Fruit fly (Drosophila melanogaster) whole organism, embryonic: ENCODE results near the gene ND-30.
A peak's percentile ranks its signal among the peaks of the same experiment; 100 is the strongest.

Experiments
- Awh ChIP-seq: fragments of 200-800 bp; sonication (Bioruptor generic); IDR thresholded peaks from 2 replicates; pipeline ENCODE4, ENCODE4 v1.3.6; 2022; ENCODE audit warnings: missing biosample characterization, missing genetic modification characterization
- CG10209 ChIP-seq: fragments of 200-800 bp; sonication (Bioruptor generic); optimal IDR thresholded peaks from 3 replicates; lab custom pipeline; 2017; ENCODE audit warnings: missing biosample characterization, mild to moderate bottlenecking, missing genetic modification characterization, missing genetic modification reagents
- CG1024 ChIP-seq: fragments of 200-800 bp; sonication (Bioruptor generic); IDR thresholded peaks from 2 replicates; pipeline ENCODE4 v1.3.6; 2022; ENCODE audit warnings: missing biosample characterization, missing genetic modification characterization
- CG10979 ChIP-seq: fragments of 200-800 bp; sonication (Bioruptor generic); optimal IDR thresholded peaks from 2 replicates; lab custom pipeline; 2018; ENCODE audit warnings: missing biosample characterization, mild to moderate bottlenecking, missing genetic modification characterization, moderate library complexity
- CG12744 ChIP-seq: fragments of 200-800 bp; sonication (Bioruptor generic); optimal IDR thresholded peaks from 2 replicates; lab custom pipeline; 2016; ENCODE audit warnings: missing biosample characterization, missing genetic modification characterization
- CG13296 ChIP-seq: fragments of 200-800 bp; sonication (Bioruptor generic); optimal IDR thresholded peaks from 3 replicates; lab custom pipeline; 2018; ENCODE audit warnings: missing biosample characterization, mild to moderate bottlenecking, missing genetic modification characterization
- CG14710 ChIP-seq: fragments of 200-800 bp; sonication (Bioruptor generic); optimal IDR thresholded peaks from 3 replicates; lab custom pipeline; 2019; ENCODE audit warnings: missing biosample characterization, mild to moderate bottlenecking, missing genetic modification characterization, moderate library complexity
- CG15011 ChIP-seq: fragments of 200-800 bp; sonication (Bioruptor generic); optimal IDR thresholded peaks from 3 replicates; lab custom pipeline; 2018; ENCODE audit warnings: missing biosample characterization, mild to moderate bottlenecking, missing genetic modification characterization
- CG15514 ChIP-seq: fragments of 200-800 bp; sonication (Bioruptor generic); optimal IDR thresholded peaks from 3 replicates; lab custom pipeline; 2017; ENCODE audit warnings: missing biosample characterization, missing genetic modification characterization, mild to moderate bottlenecking, moderate library complexity, missing genetic modification reagents
- CG15696 ChIP-seq: fragments of 200-800 bp; sonication (Bioruptor generic); optimal IDR thresholded peaks from 2 replicates; lab custom pipeline; 2019; ENCODE audit warnings: missing biosample characterization, mild to moderate bottlenecking, missing genetic modification characterization, moderate library complexity
- CG17328 ChIP-seq: fragments of 200-800 bp; sonication (Bioruptor generic); IDR thresholded peaks from 2 replicates; pipeline ENCODE4 v1.3.6; 2022; ENCODE audit warnings: missing biosample characterization, missing genetic modification characterization
- CG2120 ChIP-seq: fragments of 200-800 bp; sonication (Bioruptor generic); optimal IDR thresholded peaks from 3 replicates; lab custom pipeline; 2016; ENCODE audit warnings: missing biosample characterization, missing genetic modification characterization
- CG31441 ChIP-seq: fragments of 200-800 bp; sonication (Bioruptor generic); IDR thresholded peaks from 2 replicates; pipeline ENCODE4 v1.3.6; 2022; ENCODE audit warnings: missing biosample characterization, missing genetic modification characterization
- CG4282 ChIP-seq: fragments of 200-800 bp; sonication (Bioruptor generic); optimal IDR thresholded peaks from 2 replicates; lab custom pipeline; 2016; ENCODE audit warnings: missing biosample characterization, missing genetic modification characterization
- CG4707 ChIP-seq: fragments of 200-800 bp; sonication (Bioruptor generic); optimal IDR thresholded peaks from 2 replicates; lab custom pipeline; 2018; ENCODE audit warnings: missing biosample characterization, mild to moderate bottlenecking, missing genetic modification characterization, moderate library complexity
- CG7963 ChIP-seq: fragments of 200-800 bp; sonication (Bioruptor generic); IDR thresholded peaks from 3 replicates; pipeline ENCODE4 v1.3.6; 2022; ENCODE audit warnings: missing biosample characterization, missing genetic modification characterization; ENCODE audit not compliant: partially characterized antibody
- CG7987 ChIP-seq: fragments of 200-800 bp; sonication (Bioruptor generic); optimal IDR thresholded peaks from 2 replicates; lab custom pipeline; 2018; ENCODE audit warnings: missing biosample characterization, mild to moderate bottlenecking, missing genetic modification characterization, moderate library complexity
- CG8281 ChIP-seq: fragments of 200-800 bp; sonication (Bioruptor generic); optimal IDR thresholded peaks from 2 replicates; lab custom pipeline; 2018; ENCODE audit warnings: missing biosample characterization, mild to moderate bottlenecking, missing genetic modification characterization, moderate library complexity
- CG8359 ChIP-seq: fragments of 200-800 bp; sonication (Bioruptor generic); optimal IDR thresholded peaks from 2 replicates; lab custom pipeline; 2017; ENCODE audit warnings: missing biosample characterization, mild to moderate bottlenecking, missing genetic modification characterization, borderline replicate concordance
- Deaf1 ChIP-seq: fragments of 200-800 bp; optimal IDR thresholded peaks from 3 replicates; lab custom pipeline; 2019; ENCODE audit warnings: missing biosample characterization, mild to moderate bottlenecking, missing genetic modification characterization, moderate library complexity
- Dek ChIP-seq: fragments of 200-800 bp; sonication (Bioruptor generic); optimal IDR thresholded peaks from 3 replicates; lab custom pipeline; 2019; ENCODE audit warnings: missing biosample characterization, mild to moderate bottlenecking, missing genetic modification characterization, moderate library complexity
- Doc3 ChIP-seq: fragments of 200-800 bp; sonication (Bioruptor generic); IDR thresholded peaks from 3 replicates; pipeline ENCODE4 v1.3.6; 2022; ENCODE audit warnings: missing biosample characterization, missing genetic modification characterization; ENCODE audit not compliant: partially characterized antibody
- H15 ChIP-seq: fragments of 200-800 bp; sonication (Bioruptor generic); IDR thresholded peaks from 3 replicates; pipeline ENCODE4 v1.3.6; 2022; ENCODE audit warnings: missing biosample characterization, missing genetic modification characterization
- Hr78 ChIP-seq, 2 experiments: fragments of 200-800 bp in 1 of 2; fragments of >200 bp in 1 of 2; sonication (Bioruptor generic) in 1 of 2; optimal IDR thresholded peaks; 2 replicates each; lab custom pipeline; 2017 to 2019; ENCODE audit warnings: missing biosample characterization in 2 of 2, missing genetic modification characterization in 2 of 2, mild to moderate bottlenecking in 1 of 2, moderate library complexity in 1 of 2
- Hsf ChIP-seq: fragments of 200-800 bp; sonication (Bioruptor generic); optimal IDR thresholded peaks from 3 replicates; lab custom pipeline; 2016; ENCODE audit warnings: missing biosample characterization, missing genetic modification characterization
- Med ChIP-seq: fragments of 200-800 bp; sonication (Bioruptor generic); peaks from one replicate; lab custom pipeline; 2016; ENCODE audit warnings: missing biosample characterization, missing genetic modification characterization, mild to moderate bottlenecking, inconsistent platforms, moderate library complexity
- Meics ChIP-seq: fragments of 200-800 bp; sonication (Bioruptor generic); optimal IDR thresholded peaks from 2 replicates; lab custom pipeline; 2017; ENCODE audit warnings: missing biosample characterization, mild to moderate bottlenecking, missing genetic modification characterization
- Myb ChIP-seq: fragments of 200-800 bp; sonication (Bioruptor generic); optimal IDR thresholded peaks from 2 replicates; lab custom pipeline; 2016; ENCODE audit warnings: missing biosample characterization, missing genetic modification characterization
- Nf-YC ChIP-seq: fragments of 200-800 bp; optimal IDR thresholded peaks from 3 replicates; lab custom pipeline; 2019; ENCODE audit warnings: missing biosample characterization, mild to moderate bottlenecking, missing genetic modification characterization, moderate library complexity
- NfI ChIP-seq: fragments of 200-800 bp; sonication (Bioruptor generic); optimal IDR thresholded peaks from 3 replicates; lab custom pipeline; 2018; ENCODE audit warnings: missing biosample characterization, mild to moderate bottlenecking, missing genetic modification characterization, moderate library complexity
- Six4 ChIP-seq: fragments of 200-800 bp; sonication (Bioruptor generic); optimal IDR thresholded peaks from 2 replicates; lab custom pipeline; 2016; ENCODE audit warnings: missing biosample characterization, missing genetic modification characterization
- Tbp ChIP-seq: fragments of >200 bp; optimal IDR thresholded peaks from 2 replicates; lab custom pipeline; 2018; ENCODE audit warnings: missing biosample characterization, missing genetic modification characterization
- ara ChIP-seq: fragments of 200-800 bp; sonication (Bioruptor generic); IDR thresholded peaks from 2 replicates; pipeline ENCODE4 v1.3.6; 2022; ENCODE audit warnings: missing biosample characterization, missing genetic modification characterization
- caup ChIP-seq: fragments of 200-800 bp; sonication (Bioruptor generic); optimal IDR thresholded peaks from 3 replicates; lab custom pipeline; 2017; ENCODE audit warnings: missing biosample characterization, mild to moderate bottlenecking, missing genetic modification characterization, moderate library complexity; ENCODE audit not compliant: severe bottlenecking
- disco-r ChIP-seq: fragments of 200-800 bp; sonication (Bioruptor generic); optimal IDR thresholded peaks from 2 replicates; lab custom pipeline; 2016; ENCODE audit warnings: missing biosample characterization, missing genetic modification characterization
- ewg ChIP-seq: fragments of 200-800 bp; sonication (Bioruptor generic); optimal IDR thresholded peaks from 3 replicates; lab custom pipeline; 2017; ENCODE audit warnings: mild to moderate bottlenecking, missing biosample characterization, missing genetic modification reagents, missing genetic modification characterization
- fd102C ChIP-seq: fragments of 200-800 bp; sonication (Bioruptor generic); optimal IDR thresholded peaks from 2 replicates; lab custom pipeline; 2018; ENCODE audit warnings: missing biosample characterization, mild to moderate bottlenecking, missing genetic modification characterization, moderate library complexity
- ftz-f1 ChIP-seq: fragments of 200-800 bp; sonication (Bioruptor generic); optimal IDR thresholded peaks from 2 replicates; lab custom pipeline; 2016; ENCODE audit warnings: missing biosample characterization, missing genetic modification characterization
- hb ChIP-seq: fragments of 200-800 bp; sonication (Bioruptor generic); IDR thresholded peaks from 3 replicates; pipeline ENCODE4 v1.3.6; 2022; ENCODE audit warnings: missing biosample characterization, missing genetic modification characterization; ENCODE audit not compliant: partially characterized antibody
- klu ChIP-seq: fragments of 200-800 bp; sonication (Bioruptor generic); IDR thresholded peaks from 2 replicates; pipeline ENCODE4 v1.3.6; 2022; ENCODE audit warnings: missing biosample characterization, missing genetic modification characterization
- lab ChIP-seq: fragments of 200-800 bp; sonication (Bioruptor generic); optimal IDR thresholded peaks from 3 replicates; lab custom pipeline; 2017; ENCODE audit warnings: missing biosample characterization, missing genetic modification characterization, mild to moderate bottlenecking, moderate library complexity, missing genetic modification reagents
- luna ChIP-seq: fragments of 200-800 bp; sonication (Bioruptor generic); optimal IDR thresholded peaks from 2 replicates; lab custom pipeline; 2016; ENCODE audit warnings: missing biosample characterization, missing genetic modification characterization
- mirr ChIP-seq: fragments of 200-800 bp; sonication (Bioruptor generic); optimal IDR thresholded peaks from 3 replicates; lab custom pipeline; 2018; ENCODE audit warnings: missing biosample characterization, mild to moderate bottlenecking, missing genetic modification characterization
- odd ChIP-seq: fragments of 200-800 bp; sonication (Bioruptor generic); optimal IDR thresholded peaks from 2 replicates; lab custom pipeline; 2017; ENCODE audit warnings: missing biosample characterization, mild to moderate bottlenecking, missing genetic modification characterization
- sima ChIP-seq: fragments of 200-800 bp; sonication (Bioruptor generic); optimal IDR thresholded peaks from 2 replicates; lab custom pipeline; 2016; ENCODE audit warnings: missing biosample characterization, missing genetic modification characterization
- sisA ChIP-seq: fragments of 200-800 bp; sonication (Bioruptor generic); IDR thresholded peaks from 2 replicates; pipeline ENCODE4 v1.3.6; 2022; ENCODE audit warnings: missing biosample characterization, missing genetic modification characterization
- ssp ChIP-seq: fragments of 200-800 bp; sonication (Bioruptor generic); IDR thresholded peaks from 2 replicates; pipeline ENCODE4 v1.3.6; 2022; ENCODE audit warnings: missing biosample characterization, missing genetic modification characterization
- twi ChIP-seq: fragments of 200-800 bp; optimal IDR thresholded peaks from 2 replicates; lab custom pipeline; 2019; ENCODE audit warnings: missing biosample characterization, mild to moderate bottlenecking, missing genetic modification characterization, moderate library complexity
- wek ChIP-seq: fragments of 200-800 bp; sonication (Bioruptor generic); optimal IDR thresholded peaks from 3 replicates; lab custom pipeline; 2018; ENCODE audit warnings: missing biosample characterization, mild to moderate bottlenecking, missing genetic modification characterization, moderate library complexity

Gene ND-30

dm6 chr3L:3122688-3123316, 36.6 kb downstream of the ND-30 start (continued):
- TF ChIP-seq wek (GFP tag; lab: Kevin White, UChicago), result no peak
- TF ChIP-seq Med, result peak; percentile 74
- no peak for TF ChIP-seq Six4
- no peak for TF ChIP-seq CG7963 (GFP tag; lab: Robert Waterston, UW)
- no peak for TF ChIP-seq ewg
- 0 out of 2 replicates have a peak, but pooled peaks have one; percentile 4 for TF ChIP-seq sisA (GFP tag; lab: Robert Waterston, UW)
- TF ChIP-seq CG17328, result no peak
- no peak for TF ChIP-seq disco-r (GFP tag; lab: Kevin White, UChicago)
- no peak for TF ChIP-seq CG31441 (GFP tag; lab: Robert Waterston, UW)
- 0 out of 2 replicates have a peak, but pooled peaks have one; percentile 8 for TF ChIP-seq ara (GFP tag; lab: Robert Waterston, UW)
- TF ChIP-seq CG12744 (GFP tag; lab: Kevin White, UChicago), result no peak
- TF ChIP-seq Hsf (GFP tag; lab: Kevin White, UChicago), result no peak
- TF ChIP-seq CG4707 (GFP tag; lab: Kevin White, UChicago), result no peak
- TF ChIP-seq twi (tag; lab: Kevin White, UChicago), result no peak
- TF ChIP-seq CG10979, result peak; percentile 13
- no peak for TF ChIP-seq fd102C (GFP tag; lab: Kevin White, UChicago)
- peak; percentile 6 for TF ChIP-seq mirr (GFP tag; lab: Kevin White, UChicago)
- no peak for TF ChIP-seq CG4282 (GFP tag; lab: Kevin White, UChicago)
- TF ChIP-seq Meics (GFP tag; lab: Kevin White, UChicago), result no peak
- TF ChIP-seq CG8359 (GFP tag; lab: Kevin White, UChicago), result no peak
- no peak for TF ChIP-seq Dek (tag; lab: Kevin White, UChicago)
- TF ChIP-seq NfI (GFP tag; lab: Kevin White, UChicago), result no peak
- TF ChIP-seq CG10209 (GFP tag; lab: Kevin White, UChicago), result no peak
- no peak for TF ChIP-seq Doc3
- TF ChIP-seq luna (GFP tag; lab: Kevin White, UChicago), result no peak
- no peak for TF ChIP-seq Tbp (GFP tag; lab: Kevin White, UChicago)
- no peak for TF ChIP-seq CG15011
- TF ChIP-seq lab (GFP tag; lab: Kevin White, UChicago), result peak; percentile 11
- TF ChIP-seq Myb (GFP tag; lab: Kevin White, UChicago), result no peak
- TF ChIP-seq caup (GFP tag; lab: Kevin White, UChicago), result no peak
- no peak for TF ChIP-seq CG8281 (tag; lab: Kevin White, UChicago)
- no peak for TF ChIP-seq CG15514 (GFP tag; lab: Kevin White, UChicago)
- TF ChIP-seq CG14710, result no peak
- no peak for TF ChIP-seq CG15696 (tag; lab: Kevin White, UChicago)
- no peak for TF ChIP-seq CG7987 (GFP tag; lab: Kevin White, UChicago)
- no peak for TF ChIP-seq Nf-YC
- TF ChIP-seq odd (GFP tag; lab: Kevin White, UChicago), result no peak
- TF ChIP-seq klu (GFP tag; lab: Robert Waterston, UW), result no peak
- no peak for TF ChIP-seq CG1024 (GFP tag; lab: Robert Waterston, UW)
- no peak for TF ChIP-seq sima (GFP tag; lab: Kevin White, UChicago)
- no peak for TF ChIP-seq CG13296 (GFP tag; lab: Kevin White, UChicago)
- no peak for TF ChIP-seq Awh (GFP tag; lab: Robert Waterston, UW)
- no peak for TF ChIP-seq CG2120
- no peak for TF ChIP-seq hb
- no peak for TF ChIP-seq H15 (GFP tag; lab: Robert Waterston, UW)
- TF ChIP-seq ssp (GFP tag; lab: Robert Waterston, UW), result no peak
- TF ChIP-seq Hr78 (GFP tag; optimal IDR thresholded peaks at IDR 0.05; lab: Kevin White, UChicago), result peak in 1 of 2 experiments; percentile 94
- TF ChIP-seq Deaf1 (tag; lab: Kevin White, UChicago), result peak; percentile 13
- peak; percentile 79 for TF ChIP-seq ftz-f1 (GFP tag; lab: Kevin White, UChicago)
